Worm (Caenorhabditis elegans) whole organism, L3 larva: ENCODE results near the gene fkb-6.
"Not testable (repeated sequence)": the region's sequence is repeated elsewhere in the genome, so short reads cannot be mapped to it uniquely, and the experiment has no call there.

Experiments used
- ceh-9 ChIP-seq: sonication (generic microtip); optimal IDR thresholded peaks from 2 replicates; lab custom pipeline; 2018; ENCODE audit warnings: missing biosample characterization, missing genetic modification characterization
- elt-1 ChIP-seq: fragments of 150-350 bp; optimal IDR thresholded peaks from 2 replicates; lab custom pipeline; 2014; ENCODE audit warnings: missing biosample characterization, missing genetic modification characterization
- nhr-11 ChIP-seq: fragments of 150-350 bp; optimal IDR thresholded peaks from 2 replicates; lab custom pipeline; 2014; ENCODE audit warnings: missing biosample characterization, missing genetic modification characterization
- nhr-12 ChIP-seq: fragments of 150-350 bp; optimal IDR thresholded peaks from 2 replicates; lab custom pipeline; 2014; ENCODE audit warnings: missing biosample characterization, missing genetic modification characterization
- nhr-28 ChIP-seq: fragments of 150-350 bp; optimal IDR thresholded peaks from 2 replicates; lab custom pipeline; 2014; ENCODE audit warnings: missing biosample characterization, missing genetic modification characterization
- nhr-76 ChIP-seq: fragments of 150-350 bp; sonication (generic microtip); optimal IDR thresholded peaks from 5 replicates; lab custom pipeline; 2014; ENCODE audit warnings: missing biosample characterization, missing genetic modification characterization
- pha-4 ChIP-seq: fragments of 150-350 bp; optimal IDR thresholded peaks from 2 replicates; lab custom pipeline; 2014; ENCODE audit warnings: missing biosample characterization, missing genetic modification reagents, missing genetic modification characterization
- pqm-1 ChIP-seq: fragments of 150-350 bp; optimal IDR thresholded peaks from 2 replicates; lab custom pipeline; 2017; ENCODE audit warnings: missing biosample characterization, missing genetic modification characterization, inconsistent platforms
- tbx-2 ChIP-seq: sonication (generic microtip); optimal IDR thresholded peaks from 2 replicates; lab custom pipeline; 2016; ENCODE audit warnings: mild to moderate bottlenecking, missing genetic modification characterization, missing compliant biosample characterization
- unc-62 ChIP-seq: fragments of 150-350 bp; sonication (generic microtip); optimal IDR thresholded peaks from 4 replicates; lab custom pipeline; 2014; ENCODE audit warnings: missing biosample characterization, missing genetic modification reagents, missing genetic modification characterization
- zag-1 ChIP-seq: fragments of 150-350 bp; optimal IDR thresholded peaks from 2 replicates; lab custom pipeline; 2014; ENCODE audit warnings: missing biosample characterization, missing genetic modification characterization
- ztf-4 ChIP-seq: fragments of 150-350 bp; optimal IDR thresholded peaks from 2 replicates; lab custom pipeline; 2014; ENCODE audit warnings: missing biosample characterization, missing genetic modification characterization

DNA sequence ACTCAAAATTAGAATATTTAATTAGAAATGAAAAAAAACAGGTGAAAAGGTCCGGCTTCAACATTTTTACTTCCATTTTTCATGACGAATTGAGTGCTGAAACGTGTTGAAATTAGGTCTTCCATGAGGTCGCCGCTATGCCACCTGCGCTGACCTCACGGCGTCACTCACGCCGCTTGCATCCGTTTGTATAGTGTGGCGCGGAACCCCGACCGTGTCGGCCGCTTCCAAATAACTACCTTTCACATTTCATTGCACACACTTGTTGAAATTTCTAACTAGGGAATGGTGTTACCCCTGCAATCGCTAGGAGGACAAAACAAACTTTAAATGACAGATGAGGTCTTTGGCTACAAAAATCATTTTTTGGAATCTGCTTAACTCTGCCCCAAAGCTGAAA is 42.5 kb upstream of the fkb-6 start:
- TF ChIP-seq pha-4 (tag; lab: Kevin White, UChicago); ztf-4 (tag; lab: Kevin White, UChicago); nhr-76 (tag; lab: Kevin White, UChicago); nhr-28; zag-1 (tag; lab: Kevin White, UChicago); pqm-1 (tag; lab: Kevin White, UChicago); ceh-9 (tag; lab: Kevin White, UChicago); unc-62 (GFP tag; lab: Kevin White, UChicago); tbx-2; nhr-11 (tag; lab: Kevin White, UChicago); nhr-12; elt-1 (tag; lab: Kevin White, UChicago): not testable (repeated sequence)
